Fruit fly (Drosophila melanogaster) whole organism, embryonic: ENCODE results near the gene CG7514.
A peak's percentile ranks its signal among the peaks of the same experiment; 100 is the strongest.

Experiments used
- B-H2 ChIP-seq: fragments of 200-800 bp; sonication (Bioruptor generic); optimal IDR thresholded peaks from 2 replicates; lab custom pipeline; 2018; ENCODE audit warnings: missing biosample characterization, mild to moderate bottlenecking, missing genetic modification characterization
- Bteb2 ChIP-seq: fragments of 200-800 bp; sonication (Bioruptor generic); optimal IDR thresholded peaks from 2 replicates; lab custom pipeline; 2016; ENCODE audit warnings: missing biosample characterization, missing genetic modification characterization
- C15 ChIP-seq: fragments of 200-800 bp; sonication (Bioruptor generic); IDR thresholded peaks from 3 replicates; pipeline ENCODE4 v1.3.6; 2022; ENCODE audit warnings: missing biosample characterization, missing genetic modification characterization
- CG10147 ChIP-seq: fragments of 200-800 bp; sonication (Bioruptor generic); optimal IDR thresholded peaks from 2 replicates; lab custom pipeline; 2019; ENCODE audit warnings: missing biosample characterization, mild to moderate bottlenecking, missing genetic modification characterization, moderate library complexity
- CG1024 ChIP-seq: fragments of 200-800 bp; sonication (Bioruptor generic); IDR thresholded peaks from 2 replicates; pipeline ENCODE4 v1.3.6; 2022; ENCODE audit warnings: missing biosample characterization, missing genetic modification characterization
- CG10267 ChIP-seq: fragments of 200-800 bp; sonication (Bioruptor generic); optimal IDR thresholded peaks from 2 replicates; lab custom pipeline; 2018; ENCODE audit warnings: missing biosample characterization, mild to moderate bottlenecking, missing genetic modification characterization, moderate library complexity
- CG10431 ChIP-seq: fragments of 200-800 bp; sonication (Bioruptor generic); optimal IDR thresholded peaks from 3 replicates; lab custom pipeline; 2018; ENCODE audit warnings: missing biosample characterization, mild to moderate bottlenecking, missing genetic modification characterization
- CG10654 ChIP-seq: fragments of 200-800 bp; sonication (Bioruptor generic); optimal IDR thresholded peaks from 2 replicates; lab custom pipeline; 2016; ENCODE audit warnings: missing biosample characterization, missing genetic modification characterization
- CG11247 ChIP-seq: fragments of 200-800 bp; sonication (Bioruptor generic); IDR thresholded peaks from 2 replicates; pipeline ENCODE4 v1.3.6; 2022; ENCODE audit warnings: missing biosample characterization, missing genetic modification characterization
- CG12391 ChIP-seq: fragments of 200-800 bp; sonication (Bioruptor generic); optimal IDR thresholded peaks from 3 replicates; lab custom pipeline; 2018; ENCODE audit warnings: missing biosample characterization, mild to moderate bottlenecking, missing genetic modification characterization, moderate library complexity
- CG13894 ChIP-seq: fragments of 200-800 bp; sonication (Bioruptor generic); optimal IDR thresholded peaks from 3 replicates; lab custom pipeline; 2018; ENCODE audit warnings: missing biosample characterization, mild to moderate bottlenecking, missing genetic modification characterization, moderate library complexity
- CG15514 ChIP-seq: fragments of 200-800 bp; sonication (Bioruptor generic); optimal IDR thresholded peaks from 3 replicates; lab custom pipeline; 2017; ENCODE audit warnings: missing biosample characterization, missing genetic modification characterization, mild to moderate bottlenecking, moderate library complexity, missing genetic modification reagents
- CG16813 ChIP-seq: fragments of 200-800 bp; sonication (Bioruptor generic); IDR thresholded peaks from 3 replicates; pipeline ENCODE4 v1.3.6; 2022; ENCODE audit warnings: missing biosample characterization, missing genetic modification characterization; ENCODE audit not compliant: partially characterized antibody
- CG18599 ChIP-seq: fragments of 200-800 bp; sonication (Bioruptor generic); optimal IDR thresholded peaks from 3 replicates; lab custom pipeline; 2017; ENCODE audit warnings: missing biosample characterization, missing genetic modification characterization, mild to moderate bottlenecking, moderate library complexity, missing genetic modification reagents
- CG33213 ChIP-seq: fragments of 200-800 bp; sonication (Bioruptor generic); optimal IDR thresholded peaks from 3 replicates; lab custom pipeline; 2016; ENCODE audit warnings: missing biosample characterization, missing genetic modification characterization
- CG4707 ChIP-seq: fragments of 200-800 bp; sonication (Bioruptor generic); optimal IDR thresholded peaks from 2 replicates; lab custom pipeline; 2018; ENCODE audit warnings: missing biosample characterization, mild to moderate bottlenecking, missing genetic modification characterization, moderate library complexity
- CG5245 ChIP-seq: fragments of 200-800 bp; sonication (Bioruptor generic); optimal IDR thresholded peaks from 3 replicates; lab custom pipeline; 2016; ENCODE audit warnings: missing biosample characterization, missing genetic modification characterization
- CG6254 ChIP-seq: fragments of 200-800 bp; sonication (Bioruptor generic); optimal IDR thresholded peaks from 3 replicates; lab custom pipeline; 2017; ENCODE audit warnings: mild to moderate bottlenecking, missing biosample characterization, missing genetic modification reagents, missing genetic modification characterization
- CG6272 ChIP-seq: fragments of 200-800 bp; sonication (Bioruptor generic); IDR thresholded peaks from 2 replicates; pipeline ENCODE4 v1.3.6; 2022; ENCODE audit warnings: missing biosample characterization, missing genetic modification characterization
- CG6791 ChIP-seq: fragments of 200-800 bp; sonication (Bioruptor generic); IDR thresholded peaks from 3 replicates; pipeline ENCODE4 v1.3.6; 2022; ENCODE audit warnings: missing biosample characterization, missing genetic modification characterization; ENCODE audit not compliant: partially characterized antibody
- CG7963 ChIP-seq: fragments of 200-800 bp; sonication (Bioruptor generic); IDR thresholded peaks from 3 replicates; pipeline ENCODE4 v1.3.6; 2022; ENCODE audit warnings: missing biosample characterization, missing genetic modification characterization; ENCODE audit not compliant: partially characterized antibody
- CG7987 ChIP-seq: fragments of 200-800 bp; sonication (Bioruptor generic); optimal IDR thresholded peaks from 2 replicates; lab custom pipeline; 2018; ENCODE audit warnings: missing biosample characterization, mild to moderate bottlenecking, missing genetic modification characterization, moderate library complexity
- CG8359 ChIP-seq: fragments of 200-800 bp; sonication (Bioruptor generic); optimal IDR thresholded peaks from 2 replicates; lab custom pipeline; 2017; ENCODE audit warnings: missing biosample characterization, mild to moderate bottlenecking, missing genetic modification characterization, borderline replicate concordance
- CG9876 ChIP-seq: fragments of 200-800 bp; sonication (Bioruptor generic); optimal IDR thresholded peaks from 2 replicates; lab custom pipeline; 2016; ENCODE audit warnings: missing biosample characterization, missing genetic modification characterization
- Drgx ChIP-seq: fragments of 200-800 bp; sonication (Bioruptor generic); IDR thresholded peaks from 2 replicates; pipeline ENCODE4 v1.3.6; 2022; ENCODE audit warnings: missing biosample characterization, missing genetic modification characterization
- Gsc ChIP-seq: fragments of 200-800 bp; sonication (Bioruptor generic); IDR thresholded peaks from 2 replicates; pipeline ENCODE4 v1.3.6; 2022; ENCODE audit warnings: missing biosample characterization, missing genetic modification characterization
- HLH4C ChIP-seq: fragments of 200-800 bp; sonication (Bioruptor generic); IDR thresholded peaks from 3 replicates; pipeline ENCODE4 v1.3.6; 2022; ENCODE audit warnings: missing biosample characterization, missing genetic modification characterization; ENCODE audit not compliant: partially characterized antibody
- HLHmδ ChIP-seq: fragments of 200-800 bp; sonication (Bioruptor generic); optimal IDR thresholded peaks from 2 replicates; lab custom pipeline; 2018; ENCODE audit warnings: missing biosample characterization, mild to moderate bottlenecking, missing genetic modification characterization, moderate library complexity
- Hr3 ChIP-seq: fragments of 200-800 bp; sonication (Bioruptor generic); optimal IDR thresholded peaks from 3 replicates; lab custom pipeline; 2016; ENCODE audit warnings: missing biosample characterization, missing genetic modification characterization
- Myb ChIP-seq: fragments of 200-800 bp; sonication (Bioruptor generic); optimal IDR thresholded peaks from 2 replicates; lab custom pipeline; 2016; ENCODE audit warnings: missing biosample characterization, missing genetic modification characterization
- NK7.1 ChIP-seq: fragments of 200-800 bp; sonication (Bioruptor generic); optimal IDR thresholded peaks from 3 replicates; lab custom pipeline; 2016; ENCODE audit warnings: missing biosample characterization, missing genetic modification characterization
- Opbp ChIP-seq: fragments of 200-800 bp; sonication (Bioruptor generic); IDR thresholded peaks from 3 replicates; pipeline ENCODE4 v1.3.6; 2022; ENCODE audit warnings: missing biosample characterization, missing genetic modification characterization; ENCODE audit not compliant: partially characterized antibody
- Poxn ChIP-seq: fragments of 200-800 bp; sonication (Bioruptor generic); IDR thresholded peaks from 2 replicates; pipeline ENCODE4 v1.3.6; 2022; ENCODE audit warnings: missing biosample characterization, missing genetic modification characterization
- Sry-β ChIP-seq: fragments of 200-800 bp; sonication (Bioruptor generic); optimal IDR thresholded peaks from 2 replicates; lab custom pipeline; 2018; ENCODE audit warnings: missing biosample characterization, mild to moderate bottlenecking, missing genetic modification characterization, moderate library complexity
- Usf ChIP-seq: fragments of 200-800 bp; sonication (Bioruptor generic); optimal IDR thresholded peaks from 2 replicates; lab custom pipeline; 2017; ENCODE audit warnings: missing genotype, missing biosample characterization, missing genetic modification characterization
- Vsx1 ChIP-seq: fragments of 200-800 bp; sonication (Bioruptor generic); optimal IDR thresholded peaks from 2 replicates; lab custom pipeline; 2017; ENCODE audit warnings: missing biosample characterization, mild to moderate bottlenecking, missing genetic modification characterization, missing genetic modification reagents
- al ChIP-seq: fragments of 200-800 bp; sonication (Bioruptor generic); IDR thresholded peaks from 2 replicates; pipeline ENCODE4 v1.3.6; 2022; ENCODE audit warnings: missing biosample characterization, missing genetic modification characterization
- ase ChIP-seq: fragments of 200-800 bp; sonication (Bioruptor generic); IDR thresholded peaks from 3 replicates; pipeline ENCODE4 v1.3.6; 2022; ENCODE audit warnings: missing biosample characterization, missing genetic modification characterization
- ato ChIP-seq: fragments of 200-800 bp; sonication (Bioruptor generic); IDR thresholded peaks from 2 replicates; pipeline ENCODE4 v1.3.6; 2022; ENCODE audit warnings: missing biosample characterization, missing genetic modification characterization; ENCODE audit not compliant: partially characterized antibody
- bcd ChIP-seq: fragments of 200-800 bp; sonication (Bioruptor generic); optimal IDR thresholded peaks from 2 replicates; lab custom pipeline; 2017; ENCODE audit warnings: missing biosample characterization, mild to moderate bottlenecking, missing genetic modification characterization
- crol ChIP-seq: fragments of 200-800 bp; sonication (Bioruptor generic); IDR thresholded peaks from 2 replicates; pipeline ENCODE4 v1.3.6; 2022; ENCODE audit warnings: missing biosample characterization, missing genetic modification characterization
- fd64A ChIP-seq: fragments of 200-800 bp; sonication (Bioruptor generic); optimal IDR thresholded peaks from 3 replicates; lab custom pipeline; 2018; ENCODE audit warnings: missing biosample characterization, mild to moderate bottlenecking, missing genetic modification characterization
- fru ChIP-seq: fragments of >200 bp; optimal IDR thresholded peaks from 2 replicates; lab custom pipeline; 2017
- fu2 ChIP-seq: fragments of 200-800 bp; sonication (Bioruptor generic); optimal IDR thresholded peaks from 2 replicates; lab custom pipeline; 2016; ENCODE audit warnings: missing biosample characterization, missing genetic modification characterization
- hkb ChIP-seq, 2 experiments: fragments of 200-800 bp in 1 of 2; fragments of >200 bp in 1 of 2; sonication (Bioruptor generic) in 1 of 2; IDR thresholded peaks in 1 of 2; optimal IDR thresholded peaks in 1 of 2; 2 replicates each; pipeline versions ENCODE4 v1.3.6 to Lab custom; 2017 to 2022; ENCODE audit warnings: missing biosample characterization in 1 of 2, missing genetic modification characterization in 1 of 2
- hth ChIP-seq: fragments of >200 bp; optimal IDR thresholded peaks from 2 replicates; lab custom pipeline; 2017; ENCODE audit warnings: inconsistent platforms
- inv ChIP-seq: fragments of 200-800 bp; sonication (Bioruptor generic); IDR thresholded peaks from 2 replicates; pipeline ENCODE4 v1.3.6; 2022; ENCODE audit warnings: missing biosample characterization, missing genetic modification characterization; ENCODE audit not compliant: partially characterized antibody
- kah ChIP-seq: fragments of 200-800 bp; sonication (Bioruptor generic); optimal IDR thresholded peaks from 2 replicates; lab custom pipeline; 2018; ENCODE audit warnings: missing biosample characterization, mild to moderate bottlenecking, missing genetic modification characterization
- nerfin-1 ChIP-seq: fragments of 200-800 bp; sonication (Bioruptor generic); optimal IDR thresholded peaks from 3 replicates; lab custom pipeline; 2019; ENCODE audit warnings: missing biosample characterization, mild to moderate bottlenecking, missing genetic modification characterization, moderate library complexity
- ssp ChIP-seq: fragments of 200-800 bp; sonication (Bioruptor generic); IDR thresholded peaks from 2 replicates; pipeline ENCODE4 v1.3.6; 2022; ENCODE audit warnings: missing biosample characterization, missing genetic modification characterization

Gene CG7514

dm6 chr3L:4698032-4698431, 9.5 kb upstream of the CG7514 start (continued):
- TF ChIP-seq CG8359 (GFP tag; lab: Kevin White, UChicago) (peak; percentile 61), hth (lab: Kevin White, UChicago) (no peak), CG11247 (peak; percentile 73), CG15514 (GFP tag; lab: Kevin White, UChicago) (peak; percentile 73), CG7963 (GFP tag; lab: Robert Waterston, UW) (no peak), Sry-β (GFP tag; lab: Kevin White, UChicago) (no peak), bcd (GFP tag; lab: Kevin White, UChicago) (peak; percentile 80), inv (GFP tag; lab: Robert Waterston, UW) (no peak), B-H2 (no peak), Opbp (GFP tag; lab: Robert Waterston, UW) (no peak), CG6791 (GFP tag; lab: Robert Waterston, UW) (0 out of 3 replicates have a peak, but pooled peaks have one; percentile 11), Myb (peak; percentile 54), crol (GFP tag; lab: Robert Waterston, UW) (no peak), HLHmδ (GFP tag; lab: Kevin White, UChicago) (no peak), CG12391 (tag; lab: Kevin White, UChicago) (peak; percentile 82), CG5245 (peak; percentile 79), CG9876 (GFP tag; lab: Kevin White, UChicago) (peak; percentile 69), Hr3 (GFP tag; lab: Kevin White, UChicago) (peak; percentile 73), CG10267 (peak; percentile 72), CG1024 (peak; percentile 82), nerfin-1 (tag; lab: Kevin White, UChicago) (peak; percentile 70), HLH4C (GFP tag; lab: Robert Waterston, UW) (no peak), CG7987 (GFP tag; lab: Kevin White, UChicago) (peak; percentile 64), CG4707 (GFP tag; lab: Kevin White, UChicago) (peak; percentile 69), NK7.1 (peak; percentile 53), al (GFP tag; lab: Robert Waterston, UW) (peak; percentile 76), CG33213 (GFP tag; lab: Kevin White, UChicago) (peak; percentile 85), Vsx1 (peak; percentile 59), Drgx (GFP tag; lab: Robert Waterston, UW) (peak; percentile 81), CG6254 (GFP tag; lab: Kevin White, UChicago) (peak; percentile 70), CG6272 (GFP tag; lab: Robert Waterston, UW) (peak; percentile 76), C15 (GFP tag; lab: Robert Waterston, UW) (peak; percentile 80), CG18599 (GFP tag; lab: Kevin White, UChicago) (peak; percentile 81), kah (GFP tag; lab: Kevin White, UChicago) (peak; percentile 67), ssp (peak; percentile 56), CG10654 (peak; percentile 72), fru (lab: Kevin White, UChicago) (no peak), hkb (optimal IDR thresholded peaks at IDR 0.05; lab: Kevin White, UChicago) (no peak), hkb (GFP tag; IDR thresholded peaks at IDR 0.05; lab: Robert Waterston, UW) (peak; percentile 89), Usf (GFP tag; lab: Kevin White, UChicago) (peak; percentile 61), CG16813 (GFP tag; lab: Robert Waterston, UW) (no peak), Poxn (GFP tag; lab: Robert Waterston, UW) (no peak), CG10431 (GFP tag; lab: Kevin White, UChicago) (peak; percentile 49), CG13894 (peak; percentile 52), Bteb2 (GFP tag; lab: Kevin White, UChicago) (peak; percentile 77), ato (GFP tag; lab: Robert Waterston, UW) (no peak), fu2 (GFP tag; lab: Kevin White, UChicago) (peak; percentile 71), Gsc (GFP tag; lab: Robert Waterston, UW) (peak; percentile 62), CG10147 (GFP tag; lab: Kevin White, UChicago) (peak; percentile 76), fd64A (GFP tag; lab: Kevin White, UChicago) (peak; percentile 71), ase (peak; percentile 82)
